Worm (Caenorhabditis elegans) whole organism, young adult: Measurements from ENCODE around the gene cyp-14A3.

Experiments used
- B0035.1 ChIP-seq: sonication (generic microtip); optimal IDR thresholded peaks from 2 replicates; lab custom pipeline; 2016; ENCODE audit warnings: missing genetic modification characterization, mild to moderate bottlenecking, missing compliant biosample characterization, missing genotype, missing genetic modification reagents
- F10E7.11 ChIP-seq: sonication (generic microtip); optimal IDR thresholded peaks from 2 replicates; lab custom pipeline; 2017; ENCODE audit warnings: mild to moderate bottlenecking, missing genetic modification characterization, moderate library complexity, missing compliant biosample characterization
- aptf-2 ChIP-seq: fragments of 200-800 bp; sonication (Bioruptor generic); conservative IDR thresholded peaks from 2 replicates; pipeline ENCODE4 v1.3.6; 2022; ENCODE audit warnings: missing genetic modification reagents, missing genetic modification characterization, missing compliant biosample characterization
- ceh-27 ChIP-seq: fragments of 200-800 bp; sonication (Bioruptor generic); optimal IDR thresholded peaks from 2 replicates; lab custom pipeline; 2018; ENCODE audit warnings: mild to moderate bottlenecking, missing genetic modification characterization, moderate library complexity, missing compliant biosample characterization
- hlh-12 ChIP-seq: sonication (generic microtip); optimal IDR thresholded peaks from 2 replicates; lab custom pipeline; 2016; ENCODE audit warnings: missing genetic modification characterization, missing compliant biosample characterization
- let-526 ChIP-seq: fragments of 200-800 bp; sonication (Bioruptor generic); IDR thresholded peaks from 2 replicates; pipeline ENCODE4 v1.3.6; 2022; ENCODE audit warnings: missing genetic modification reagents, missing genetic modification characterization, missing compliant biosample characterization
- lsy-27 ChIP-seq: sonication (generic microtip); optimal IDR thresholded peaks from 2 replicates; lab custom pipeline; 2017; ENCODE audit warnings: missing genetic modification characterization, mild to moderate bottlenecking, missing compliant biosample characterization, antibody characterized with exemption, missing genotype, borderline replicate concordance; ENCODE audit not compliant: insufficient read depth
- madf-6 ChIP-seq: fragments of 200-800 bp; sonication (Bioruptor generic); IDR thresholded peaks from 2 replicates; pipeline ENCODE4 v1.3.6; 2022; ENCODE audit warnings: missing genetic modification reagents, missing genetic modification characterization, missing compliant biosample characterization
- nfya-1 ChIP-seq: sonication (generic microtip); optimal IDR thresholded peaks from 2 replicates; lab custom pipeline; 2017; ENCODE audit warnings: antibody characterized with exemption, missing compliant biosample characterization, missing genetic modification characterization, borderline replicate concordance; ENCODE audit not compliant: insufficient read depth
- nhr-179 ChIP-seq: sonication (generic microtip); optimal IDR thresholded peaks from 2 replicates; lab custom pipeline; 2016; ENCODE audit warnings: mild to moderate bottlenecking, missing genetic modification characterization, missing compliant biosample characterization
- unc-130 ChIP-seq: sonication (generic microtip); optimal IDR thresholded peaks from 2 replicates; lab custom pipeline; 2016; ENCODE audit warnings: missing genetic modification reagents, missing genetic modification characterization, missing compliant biosample characterization
- xnd-1 ChIP-seq: sonication (generic microtip); optimal IDR thresholded peaks from 2 replicates; lab custom pipeline; 2016; ENCODE audit warnings: missing genotype, missing genetic modification reagents, missing genetic modification characterization, missing compliant biosample characterization
- ztf-3 ChIP-seq: fragments of 200-800 bp; sonication (Bioruptor generic); optimal IDR thresholded peaks from 2 replicates; lab custom pipeline; 2018; ENCODE audit warnings: mild to moderate bottlenecking, missing genetic modification characterization, missing compliant biosample characterization

DNA sequence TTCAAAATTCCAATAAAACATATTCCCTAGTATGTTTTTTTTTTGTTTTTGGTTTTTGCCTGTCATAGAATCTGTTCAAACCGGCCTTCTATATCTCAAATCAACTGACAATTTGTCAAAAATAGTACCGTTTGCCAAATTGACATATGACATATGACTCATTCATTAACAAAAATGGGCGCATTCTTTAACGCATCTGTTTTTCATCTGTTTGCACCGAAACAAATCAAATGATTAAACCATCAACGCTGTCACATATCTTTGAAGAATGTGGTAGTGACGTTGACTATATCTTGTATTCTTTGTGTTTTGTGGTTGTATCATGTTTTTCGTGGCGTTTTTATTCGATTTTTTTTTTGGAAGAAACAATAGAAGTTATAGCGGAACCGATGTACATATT lies 41.1 kb upstream of the cyp-14A3 start:
- TF ChIP-seq F10E7.11 (tag; lab: Kevin White, UChicago) (no peak), hlh-12 (no peak), ceh-27 (GFP tag; lab: Kevin White, UChicago) (no peak), lsy-27 (tag; lab: Kevin White, UChicago) (no peak), madf-6 (GFP tag; lab: Robert Waterston, UW) (no peak), xnd-1 (no peak), nfya-1 (tag; lab: Kevin White, UChicago) (no peak), aptf-2 (GFP tag; lab: Robert Waterston, UW) (no peak), nhr-179 (no peak), ztf-3 (GFP tag; lab: Kevin White, UChicago) (no peak), let-526 (GFP tag; lab: Robert Waterston, UW) (no peak), unc-130 (GFP tag; lab: Kevin White, UChicago) (no peak), B0035.1 (tag; lab: Kevin White, UChicago) (no peak)
